Fruit fly (Drosophila melanogaster) whole organism: ENCODE measurements around the gene CG14352.

ENCODE experiments used
- pan ChIP-seq: fragments of >200 bp; optimal IDR thresholded peaks from 2 replicates; lab custom pipeline; 2017
- psq ChIP-seq: fragments of >200 bp; optimal IDR thresholded peaks from 2 replicates; lab custom pipeline; 2017

dm6 chr2L:1654217-1654616, 43.0 kb downstream of the CG14352 start:
- TF ChIP-seq psq (lab: Kevin White, UChicago) (no peak), pan (lab: Kevin White, UChicago) (no peak)
